Worm (Caenorhabditis elegans): ENCODE data around the gene str-97.

str-97 gene

DNA sequence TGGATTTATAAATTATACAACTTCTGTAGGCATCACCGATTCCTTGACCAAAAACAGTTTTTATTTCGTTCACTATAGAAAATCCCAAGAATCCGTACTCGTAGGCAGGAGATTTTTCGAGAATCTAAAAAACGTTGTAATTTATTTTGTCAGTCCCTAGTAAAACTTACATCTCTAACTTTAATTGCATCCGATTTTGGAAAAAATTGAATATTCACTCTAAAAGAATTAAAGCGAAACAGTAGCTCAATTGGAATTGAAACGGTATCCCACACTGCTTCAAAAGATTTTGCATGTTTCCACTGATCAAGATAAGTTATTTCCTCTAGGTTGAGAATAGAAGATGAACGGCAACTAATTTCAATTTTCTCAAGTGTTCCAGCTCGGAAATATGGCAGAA, 23.8 kb downstream of the str-97 start, which contains the start of gene fbxa-142:
fbxa-142 (minus strand) TSS at position 101 of the 400 bp plus-strand sequence.
- no peak for TF ChIP-seq ctbp-1 (GFP tag; IDR thresholded peaks at IDR 0.05)
- peak in 1 of 2 experiments; percentile 27 for TF ChIP-seq unc-62 (GFP tag; optimal IDR thresholded peaks at IDR 0.05 in 1 of 2)
- TF ChIP-seq unc-62 (tag; optimal IDR thresholded peaks at IDR 0.05), result no peak

DNA sequence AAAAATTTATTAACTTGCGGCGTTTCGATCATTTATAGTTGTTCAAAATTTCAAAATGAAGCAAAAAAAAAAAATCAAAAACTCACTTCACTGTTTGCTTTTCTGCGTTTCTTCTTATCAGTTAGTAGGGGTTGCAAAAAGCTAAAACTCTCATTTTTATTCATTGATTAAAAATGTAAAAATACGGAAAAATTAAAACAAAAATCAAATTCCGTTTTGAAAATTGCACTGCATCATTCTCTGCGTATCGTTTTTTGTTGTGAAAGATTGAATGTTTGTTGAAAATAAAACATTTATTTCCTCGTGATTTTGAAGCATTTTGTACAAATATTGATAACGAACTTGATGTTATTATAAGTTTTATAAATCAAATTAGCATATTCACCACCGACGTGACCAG, 25.9 kb downstream of the str-97 start:
- TF ChIP-seq D1046.2 (GFP tag; IDR thresholded peaks at IDR 0.05) (no peak), pqm-1 (tag; optimal IDR thresholded peaks at IDR 0.05) (peak; percentile 78), daf-16 (GFP tag; optimal IDR thresholded peaks at IDR 0.05) (no peak), daf-16 (tag; optimal IDR thresholded peaks at IDR 0.05) (peak; percentile 38), pha-4 (GFP tag; IDR thresholded peaks at IDR 0.05) (no peak), pha-4 (tag; optimal IDR thresholded peaks at IDR 0.05) (no peak), dve-1 (tag; optimal IDR thresholded peaks at IDR 0.05; ENCODE audit: insufficient read depth) (peak; percentile 38)

DNA sequence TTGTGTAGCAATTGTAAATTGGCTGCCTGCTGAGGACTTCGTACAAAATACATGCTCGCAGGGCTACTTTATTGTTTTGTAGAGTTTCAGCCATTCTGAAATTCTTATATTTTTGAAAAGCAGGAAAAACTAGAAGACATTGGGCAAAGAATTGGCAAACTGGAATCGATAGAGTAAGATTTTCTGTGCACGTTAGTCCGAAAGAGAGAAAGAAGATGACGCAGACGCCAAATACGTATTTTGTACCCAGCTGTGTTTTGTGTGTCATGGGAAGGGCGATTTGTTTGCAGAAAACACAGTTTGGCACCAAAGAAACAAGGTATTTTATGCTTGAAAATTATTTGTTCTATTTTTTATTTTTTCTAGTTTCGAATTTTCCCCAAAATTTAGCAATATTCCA, 27.6 kb downstream of the str-97 start, which contains the start of gene fbxa-143:
fbxa-143 (minus strand) TSS at position 101 of the 400 bp plus-strand sequence.
- TF ChIP-seq lin-15B (tag; optimal IDR thresholded peaks at IDR 0.05), result no peak
- peak; percentile 48 for TF ChIP-seq nhr-28 (tag; optimal IDR thresholded peaks at IDR 0.05)
- TF ChIP-seq nhr-25 (tag; optimal IDR thresholded peaks at IDR 0.05; ENCODE audit: borderline replicate concordance, insufficient read depth), result no peak
- no peak for TF ChIP-seq F26F4.8 (GFP tag; conservative IDR thresholded peaks at IDR 0.05)
- no peak for TF ChIP-seq skn-1 (tag; optimal IDR thresholded peaks at IDR 0.05)
- TF ChIP-seq daf-16 (GFP tag; optimal IDR thresholded peaks at IDR 0.05), result no peak
- TF ChIP-seq daf-16 (tag; optimal IDR thresholded peaks at IDR 0.05), result no peak
- TF ChIP-seq zfp-2 (tag; optimal IDR thresholded peaks at IDR 0.05), result no peak
- no peak for TF ChIP-seq jun-1 (tag; optimal IDR thresholded peaks at IDR 0.05)

DNA sequence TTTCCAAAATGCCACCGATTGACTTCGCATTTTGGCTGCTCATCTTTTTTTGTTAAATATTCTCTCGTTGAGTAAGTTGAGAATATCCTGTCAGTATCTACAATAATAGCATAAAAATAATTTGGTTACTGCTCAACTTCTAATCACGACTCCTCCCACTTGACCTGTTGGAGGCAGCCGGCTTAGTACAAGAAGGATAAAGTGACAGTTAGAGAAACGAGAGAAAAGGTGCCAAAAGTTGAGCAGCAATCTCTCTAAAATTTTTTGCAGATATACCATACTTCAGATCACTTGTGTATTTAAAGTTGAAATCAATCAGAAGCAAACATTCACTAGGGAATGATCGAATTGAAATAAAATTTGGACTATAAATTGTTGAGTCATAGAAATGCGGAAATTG, 30.3 kb downstream of the str-97 start, which contains the start of gene nhr-111:
nhr-111 (minus strand) TSS at position 101 of the 400 bp plus-strand sequence.
- no peak for TF ChIP-seq vab-7 (GFP tag; IDR thresholded peaks at IDR 0.05)
- TF ChIP-seq nhr-10 (tag; optimal IDR thresholded peaks at IDR 0.05), result no peak
- no peak for TF ChIP-seq unc-130 (GFP tag; optimal IDR thresholded peaks at IDR 0.05)
- TF ChIP-seq egl-27 (tag; optimal IDR thresholded peaks at IDR 0.05), result no peak
- no peak for TF ChIP-seq tra-1 (GFP tag; IDR thresholded peaks at IDR 0.05)
- TF ChIP-seq dmd-9 (GFP tag; IDR thresholded peaks at IDR 0.05), result no peak
- TF ChIP-seq ceh-82 (tag; optimal IDR thresholded peaks at IDR 0.05), result no peak
- TF ChIP-seq F44E2.7 (GFP tag; IDR thresholded peaks at IDR 0.05), result no peak

DNA sequence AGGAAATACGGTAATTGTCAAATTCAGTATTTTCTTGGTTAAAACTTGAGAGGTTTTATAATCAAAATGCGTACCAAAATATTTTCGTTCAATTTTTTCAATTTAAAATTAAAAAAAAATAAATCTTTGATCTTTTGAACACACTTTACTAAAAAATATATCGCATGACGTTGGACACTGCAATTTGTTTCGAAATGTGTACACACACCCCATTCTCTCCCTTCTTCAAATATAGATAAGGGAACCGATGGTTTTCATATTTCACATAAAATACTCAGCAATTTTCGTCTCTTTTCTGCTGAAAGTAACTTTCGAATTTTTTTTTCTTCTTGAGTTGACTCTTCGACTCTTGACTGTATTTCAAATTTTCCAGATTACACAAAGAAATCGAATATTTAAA, 33.6 kb downstream of the str-97 start:
- TF ChIP-seq lim-7 (GFP tag; IDR thresholded peaks at IDR 0.05) (no peak), daf-12 (tag; optimal IDR thresholded peaks at IDR 0.05) (no peak), zip-11 (GFP tag; IDR thresholded peaks at IDR 0.05) (no peak), php-3 (GFP tag; IDR thresholded peaks at IDR 0.05) (no peak), dmd-6 (GFP tag; IDR thresholded peaks at IDR 0.05) (peak; percentile 12; the same call in 1 of the 2 replicates), fkh-10 (GFP tag; optimal IDR thresholded peaks at IDR 0.05) (no peak), ces-1 (GFP tag; optimal IDR thresholded peaks at IDR 0.05) (no peak), tag-97 (GFP tag; IDR thresholded peaks at IDR 0.05) (no peak), aha-1 (tag) (no peak), snpc-1.2 (GFP tag; IDR thresholded peaks at IDR 0.05) (no peak), ceh-20 (GFP tag; IDR thresholded peaks at IDR 0.05) (no peak), lin-15B (tag; optimal IDR thresholded peaks at IDR 0.05) (no peak), dve-1 (tag; optimal IDR thresholded peaks at IDR 0.05; ENCODE audit: insufficient read depth) (peak; percentile 32), R02D3.7 (tag; optimal IDR thresholded peaks at IDR 0.05) (no peak), lsy-2 (tag; optimal IDR thresholded peaks at IDR 0.05) (no peak), daf-16 (GFP tag; optimal IDR thresholded peaks at IDR 0.05) (no peak), daf-16 (tag; optimal IDR thresholded peaks at IDR 0.05) (peak; percentile 29), snpc-4 (tag; optimal IDR thresholded peaks at IDR 0.05) (no peak), aly-2 (tag; optimal IDR thresholded peaks at IDR 0.05) (no peak), pqm-1 (tag; optimal IDR thresholded peaks at IDR 0.05) (peak; percentile 1), dmd-8 (GFP tag; IDR thresholded peaks at IDR 0.05) (no peak), egl-43 (GFP tag; IDR thresholded peaks at IDR 0.05) (no peak), T26A8.4 (GFP tag; IDR thresholded peaks at IDR 0.05) (no peak), egl-27 (tag; optimal IDR thresholded peaks at IDR 0.05) (no peak), nhr-28 (tag; optimal IDR thresholded peaks at IDR 0.05) (peak; percentile 60), nhr-77 (tag; optimal IDR thresholded peaks at IDR 0.05) (no peak), nhr-6 (tag; optimal IDR thresholded peaks at IDR 0.05) (no peak), nhr-76 (tag; optimal IDR thresholded peaks at IDR 0.05) (no peak), dmd-9 (GFP tag; IDR thresholded peaks at IDR 0.05) (no peak)

All from whole organism, L4 larva.